Worm (Caenorhabditis elegans) whole organism, dauer: ENCODE measurements around the gene K02E7.12.
"Not testable (repeated sequence)": the region's sequence is repeated elsewhere in the genome, so short reads cannot be mapped to it uniquely, and the experiment has no call there.

ENCODE experiments used
- unc-62 ChIP-seq: sonication (generic microtip); optimal IDR thresholded peaks from 2 replicates; lab custom pipeline; 2017; ENCODE audit warnings: missing biosample characterization, missing genetic modification reagents, missing genetic modification characterization

The K02E7.12 gene

ce11 chrII:1070875-1071274 is at the start of gene K02E7.12:
K02E7.12 (plus strand) TSS chrII:1071175.
- TF ChIP-seq unc-62 (GFP tag; lab: Kevin White, UChicago): no peak

DNA sequence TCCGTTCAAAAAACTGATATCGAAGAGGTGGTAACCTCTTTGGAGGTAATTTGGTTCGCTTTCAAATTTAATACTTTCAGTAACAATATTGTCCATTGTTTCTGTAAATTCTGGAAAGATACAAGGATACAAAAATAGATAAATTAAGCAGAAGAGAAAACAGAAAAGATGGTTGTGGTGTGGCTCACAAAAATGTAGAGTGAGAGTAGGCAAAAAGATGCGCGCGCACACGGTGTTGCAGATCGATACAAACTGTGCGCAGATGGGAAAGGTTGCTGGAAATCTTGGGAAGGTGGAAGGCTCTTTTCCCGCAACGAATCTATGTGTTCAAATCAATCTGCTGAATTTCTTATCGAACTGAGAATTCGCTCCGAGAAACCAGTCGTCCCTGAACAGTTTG is 46.3 kb upstream of the K02E7.12 start, which contains the start of gene btb-11:
Gene btb-11, minus strand, starts transcription at position 101 of the 400 bp plus-strand sequence.
- not testable (repeated sequence) for TF ChIP-seq unc-62 (GFP tag; lab: Kevin White, UChicago)

ce11 chrII:1026670-1027069 is 44.3 kb upstream of the K02E7.12 start, which contains the start of gene M01D1.12:
M01D1.12 (plus strand) TSS chrII:1026970.
- no peak for TF ChIP-seq unc-62 (GFP tag; lab: Kevin White, UChicago)

DNA sequence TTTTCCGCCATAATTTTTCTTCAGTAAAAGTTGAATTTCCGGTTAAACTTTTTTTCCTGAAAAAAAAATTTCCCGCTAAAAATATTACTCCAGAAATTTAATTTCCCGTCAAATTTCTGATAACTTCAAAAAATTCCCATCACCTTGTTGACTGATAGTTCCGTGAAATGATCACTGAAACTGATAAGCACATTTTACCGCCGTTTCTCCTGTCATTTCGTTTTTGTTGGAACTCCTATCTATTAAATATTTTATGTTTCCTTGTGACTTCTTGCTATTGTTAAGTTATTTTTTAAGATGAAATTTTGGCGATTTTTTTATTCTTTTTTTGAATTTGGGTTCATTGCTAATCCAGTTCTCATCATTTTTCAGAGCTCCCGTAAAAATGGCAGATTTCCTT is 42.4 kb upstream of the K02E7.12 start, which contains the start of gene math-34:
Gene math-34, plus strand, starts transcription at position 371 of the 400 bp plus-strand sequence.
- TF ChIP-seq unc-62 (GFP tag; lab: Kevin White, UChicago): no peak

DNA sequence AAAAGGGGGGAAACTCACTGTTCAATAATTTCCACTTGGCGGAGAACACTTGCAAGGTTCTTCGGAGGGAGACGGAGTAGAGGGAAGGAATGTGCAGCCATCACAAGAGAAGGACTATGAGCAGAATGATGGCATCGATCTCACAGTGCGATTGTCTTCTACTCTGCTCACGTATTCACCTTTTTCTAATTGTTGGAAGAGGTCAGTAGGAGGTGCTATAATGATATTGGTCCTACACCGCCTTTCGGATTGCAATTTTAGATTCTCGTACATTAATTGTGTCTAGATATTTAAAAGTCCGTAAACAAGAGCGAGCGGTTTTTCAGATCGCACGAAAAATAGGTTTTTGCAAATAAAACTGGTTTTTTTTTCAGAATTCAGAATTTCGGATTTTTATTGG is 30.5 kb upstream of the K02E7.12 start, which contains the start of gene fbxb-39:
Gene fbxb-39, minus strand, starts transcription at position 101 of the 400 bp plus-strand sequence.
- no peak for TF ChIP-seq unc-62 (GFP tag; lab: Kevin White, UChicago)

DNA sequence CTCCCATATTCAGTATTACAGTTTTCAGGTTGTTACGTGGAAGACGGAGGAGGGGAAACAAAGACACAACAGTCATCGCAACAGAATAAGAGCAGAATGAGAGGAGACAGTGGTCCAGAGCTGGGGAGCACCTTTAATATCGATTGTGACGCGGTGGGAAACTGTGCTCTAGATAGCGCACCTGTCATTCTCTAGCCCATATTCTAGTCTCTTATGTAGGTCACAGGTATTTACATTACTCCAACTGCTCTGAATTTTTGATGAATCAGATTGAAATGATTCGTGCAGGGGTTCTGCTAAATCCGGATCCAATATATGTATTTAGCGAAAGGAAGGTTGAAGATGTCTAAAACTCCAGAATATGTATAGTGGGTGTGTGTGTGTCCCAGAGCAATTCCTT is 28.7 kb upstream of the K02E7.12 start, which contains the start of gene fbxb-41:
Gene fbxb-41, minus strand, starts transcription at position 101 of the 400 bp plus-strand sequence.
- no peak for TF ChIP-seq unc-62 (GFP tag; lab: Kevin White, UChicago)

DNA sequence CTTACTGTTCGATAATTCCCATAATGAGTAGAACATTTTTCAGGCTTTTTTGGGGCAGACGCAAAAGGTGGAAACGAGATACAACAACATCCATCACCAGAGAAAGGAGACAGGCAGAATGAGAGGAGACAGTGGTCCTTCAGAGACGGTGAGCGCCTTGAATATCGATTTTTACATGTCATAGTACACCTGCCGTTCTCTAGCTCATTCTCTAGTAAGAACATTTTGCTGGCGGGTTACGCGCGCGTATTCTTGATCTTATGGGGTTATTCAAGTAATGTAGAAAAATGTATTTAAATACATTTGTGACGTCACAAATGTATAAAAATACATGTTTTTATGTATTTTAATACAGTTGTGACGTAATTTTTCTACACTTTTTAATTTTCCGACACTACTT is 27.0 kb upstream of the K02E7.12 start, which contains the start of gene fbxb-45:
Gene fbxb-45, minus strand, starts transcription at position 101 of the 400 bp plus-strand sequence.
- TF ChIP-seq unc-62 (GFP tag; lab: Kevin White, UChicago): not testable (repeated sequence)

ce11 chrII:1045692-1046091 is 25.3 kb upstream of the K02E7.12 start, which contains the start of gene str-148:
str-148 (plus strand) TSS chrII:1045992.
- TF ChIP-seq unc-62 (GFP tag; lab: Kevin White, UChicago): no peak

- TF ChIP-seq unc-62 (GFP tag; lab: Kevin White, UChicago): no peak
Observed at ce11 chrII:1046937-1047336, 24.0 kb upstream of the K02E7.12 start.

DNA sequence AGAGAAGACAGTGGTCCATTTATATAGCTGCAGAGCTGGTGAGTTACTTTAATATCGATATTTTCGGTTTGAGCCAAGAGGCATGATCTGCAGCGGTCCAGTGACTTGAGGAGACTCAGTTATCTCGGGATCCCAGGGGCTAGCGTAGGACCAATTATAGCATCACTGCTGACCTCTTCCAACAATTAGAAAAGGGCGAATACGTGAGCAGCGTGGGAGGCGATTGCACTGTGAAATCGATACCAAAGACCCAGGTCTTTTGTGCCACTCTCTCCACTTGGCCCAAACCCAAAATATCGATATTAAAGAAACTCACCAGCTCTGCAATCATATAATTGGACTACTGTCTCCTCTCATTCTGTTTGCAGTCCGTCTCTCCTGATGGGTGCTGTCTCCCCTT is 21.1 kb upstream of the K02E7.12 start, which contains the start of gene fbxb-40:
Gene fbxb-40, minus strand, starts transcription at position 101 of the 400 bp plus-strand sequence.
- TF ChIP-seq unc-62 (GFP tag; lab: Kevin White, UChicago): no peak

- TF ChIP-seq unc-62 (GFP tag; lab: Kevin White, UChicago): not testable (repeated sequence)
Observed at ce11 chrII:1054724-1055123, 16.3 kb upstream of the K02E7.12 start, which contains the start of gene K02E7.7. K02E7.7 (plus strand) TSS chrII:1055024.

- no peak for TF ChIP-seq unc-62 (GFP tag; lab: Kevin White, UChicago)
Observed at ce11 chrII:1056844-1057243, 14.1 kb upstream of the K02E7.12 start.

DNA sequence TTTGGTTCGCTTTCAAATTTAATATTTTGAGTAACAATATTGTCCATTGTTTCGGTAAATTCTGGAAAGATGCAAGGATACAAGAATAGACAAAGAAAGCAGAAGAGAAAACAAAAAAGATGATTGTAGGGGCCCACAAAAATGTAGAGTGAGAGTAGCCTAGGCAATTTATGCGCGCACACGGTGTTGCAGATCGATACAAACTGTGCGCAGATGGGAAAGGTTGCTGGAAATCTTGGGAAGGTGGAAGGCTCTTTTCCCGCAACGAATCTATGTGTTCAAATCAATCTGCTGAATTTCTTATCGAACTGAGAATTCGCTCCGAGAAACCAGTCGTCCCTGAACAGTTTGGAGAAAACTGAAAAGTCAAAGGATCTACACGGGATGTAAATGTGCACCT is 10.3 kb upstream of the K02E7.12 start, which contains the start of gene btb-10:
Gene btb-10, minus strand, starts transcription at position 101 of the 400 bp plus-strand sequence.
- TF ChIP-seq unc-62 (GFP tag; lab: Kevin White, UChicago): not testable (repeated sequence)

DNA sequence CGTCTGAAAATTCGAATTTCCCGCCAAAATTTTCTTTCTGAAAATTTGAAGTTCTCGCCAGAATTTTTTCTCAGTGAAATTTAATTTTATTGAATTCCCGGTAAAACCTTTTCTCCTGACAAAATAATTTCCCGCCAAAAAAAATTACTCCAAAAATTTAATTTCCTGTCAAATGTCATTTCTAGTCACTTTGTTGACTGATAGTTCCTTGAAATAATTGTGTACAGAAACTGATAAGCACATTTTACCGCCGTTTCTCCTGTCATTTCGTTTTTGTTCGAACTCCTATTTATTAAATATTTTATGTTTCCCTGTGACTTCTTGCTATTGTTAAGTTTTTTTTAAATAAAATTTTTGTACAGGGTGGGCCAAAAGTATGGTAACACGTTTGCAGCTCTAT is 7.0 kb upstream of the K02E7.12 start:
- no peak for TF ChIP-seq unc-62 (GFP tag; lab: Kevin White, UChicago)

ce11 chrII:1066907-1067306 is 4.1 kb upstream of the K02E7.12 start, which contains the start of gene K02E7.10:
K02E7.10 (minus strand) TSS chrII:1067007.
- no peak for TF ChIP-seq unc-62 (GFP tag; lab: Kevin White, UChicago)

- TF ChIP-seq unc-62 (GFP tag; lab: Kevin White, UChicago): no peak
Observed at ce11 chrII:1071432-1071831, 457 bp downstream of the K02E7.12 start.

DNA sequence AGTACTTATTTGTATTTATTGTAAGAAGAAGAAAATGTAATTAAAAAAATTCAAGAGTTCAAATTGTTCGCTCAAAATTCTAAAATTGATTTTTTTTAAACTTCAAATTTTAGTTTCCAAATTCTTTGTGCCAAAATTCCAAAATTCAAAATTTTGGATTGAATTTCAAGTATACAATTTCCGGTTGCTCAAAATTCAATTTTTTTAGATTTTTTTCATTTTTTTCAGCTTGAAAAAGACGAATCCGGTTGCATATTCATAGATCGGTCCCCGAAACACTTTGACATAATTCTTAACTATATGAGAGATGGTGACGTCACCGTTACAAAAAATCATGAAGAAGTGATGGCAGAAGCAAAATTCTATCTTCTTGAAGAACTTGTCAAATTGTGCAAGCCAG is 1.1 kb downstream of the K02E7.12 start, which contains the start of gene K02E7.4:
Gene K02E7.4, plus strand, starts transcription at position 301 of the 400 bp plus-strand sequence.
- no peak for TF ChIP-seq unc-62 (GFP tag; lab: Kevin White, UChicago)
